Worm (Caenorhabditis elegans) whole organism, mixed stage, embryonic: Measurements from ENCODE around the gene osm-6.

Experiments
- bed-3 ChIP-seq: fragments of 200-800 bp; sonication (Bioruptor generic); optimal IDR thresholded peaks from 3 replicates; lab custom pipeline; 2018; ENCODE audit warnings: mild to moderate bottlenecking, missing genetic modification characterization, moderate library complexity, missing compliant biosample characterization
- blmp-1 ChIP-seq: fragments of 150-350 bp; optimal IDR thresholded peaks from 2 replicates; lab custom pipeline; 2014; ENCODE audit warnings: missing biosample characterization, missing genetic modification characterization
- ceh-39 ChIP-seq: fragments of 150-350 bp; optimal IDR thresholded peaks from 2 replicates; lab custom pipeline; 2014; ENCODE audit warnings: missing biosample characterization, missing genetic modification characterization
- ceh-43 ChIP-seq: fragments of 200-800 bp; sonication (Bioruptor generic); optimal IDR thresholded peaks from 2 replicates; lab custom pipeline; 2018; ENCODE audit warnings: mild to moderate bottlenecking, missing genetic modification characterization, moderate library complexity, missing compliant biosample characterization
- ceh-83 ChIP-seq: fragments of 200-800 bp; sonication (Bioruptor generic); optimal IDR thresholded peaks from 2 replicates; lab custom pipeline; 2018; ENCODE audit warnings: mild to moderate bottlenecking, missing genetic modification characterization, missing compliant biosample characterization
- ces-1 ChIP-seq: fragments of 150-350 bp; optimal IDR thresholded peaks from 2 replicates; lab custom pipeline; 2014; ENCODE audit warnings: missing biosample characterization, missing genetic modification reagents, missing genetic modification characterization
- cnd-1 ChIP-seq: fragments of 200-800 bp; sonication (Bioruptor generic); optimal IDR thresholded peaks from 2 replicates; lab custom pipeline; 2018; ENCODE audit warnings: mild to moderate bottlenecking, missing genetic modification characterization, missing compliant biosample characterization
- drap-1 ChIP-seq: fragments of 200-800 bp; sonication (Bioruptor generic); optimal IDR thresholded peaks from 3 replicates; lab custom pipeline; 2018; ENCODE audit warnings: mild to moderate bottlenecking, missing genetic modification characterization, missing compliant biosample characterization
- elt-1 ChIP-seq: sonication (generic microtip); optimal IDR thresholded peaks from 2 replicates; lab custom pipeline; 2017; ENCODE audit warnings: missing genetic modification characterization, mild to moderate bottlenecking, missing compliant biosample characterization, antibody characterized with exemption, moderate library complexity, borderline replicate concordance; ENCODE audit not compliant: insufficient read depth
- elt-3 ChIP-seq: fragments of 150-350 bp; optimal IDR thresholded peaks from 2 replicates; lab custom pipeline; 2014; ENCODE audit warnings: missing biosample characterization, missing genetic modification characterization
- flh-1 ChIP-seq: fragments of 200-800 bp; sonication (Bioruptor generic); optimal IDR thresholded peaks from 2 replicates; lab custom pipeline; 2018; ENCODE audit warnings: mild to moderate bottlenecking, missing genetic modification characterization, moderate library complexity, missing compliant biosample characterization
- hlh-1 ChIP-seq: fragments of 150-350 bp; optimal IDR thresholded peaks from 2 replicates; lab custom pipeline; 2014; ENCODE audit warnings: missing biosample characterization, missing genetic modification reagents, missing genetic modification characterization
- lin-13 ChIP-seq: fragments of 150-350 bp; optimal IDR thresholded peaks from 2 replicates; lab custom pipeline; 2014; ENCODE audit warnings: missing biosample characterization, missing genetic modification characterization
- lin-32 ChIP-seq: fragments of 200-800 bp; sonication (Bioruptor generic); optimal IDR thresholded peaks from 2 replicates; lab custom pipeline; 2018; ENCODE audit warnings: mild to moderate bottlenecking, missing genetic modification characterization, missing compliant biosample characterization
- lsy-2 ChIP-seq: fragments of 150-350 bp; optimal IDR thresholded peaks from 2 replicates; lab custom pipeline; 2014; ENCODE audit warnings: missing biosample characterization, missing genetic modification characterization
- mab-5 ChIP-seq: fragments of 150-350 bp; optimal IDR thresholded peaks from 2 replicates; lab custom pipeline; 2014; ENCODE audit warnings: missing biosample characterization, missing genetic modification characterization
- mep-1 ChIP-seq: fragments of 150-350 bp; optimal IDR thresholded peaks from 2 replicates; lab custom pipeline; 2017; ENCODE audit warnings: missing biosample characterization, missing genetic modification reagents, missing genetic modification characterization, inconsistent platforms
- mls-2 ChIP-seq: sonication (generic microtip); optimal IDR thresholded peaks from 2 replicates; lab custom pipeline; 2016; ENCODE audit warnings: mild to moderate bottlenecking, missing genetic modification characterization, moderate library complexity, missing compliant biosample characterization
- nhr-12 ChIP-seq: fragments of 150-350 bp; optimal IDR thresholded peaks from 2 replicates; lab custom pipeline; 2014; ENCODE audit warnings: missing biosample characterization, missing genetic modification characterization
- nhr-2 ChIP-seq: fragments of 150-350 bp; optimal IDR thresholded peaks from 2 replicates; lab custom pipeline; 2014; ENCODE audit warnings: missing biosample characterization, missing genetic modification characterization
- nhr-237 ChIP-seq: fragments of 150-350 bp; optimal IDR thresholded peaks from 2 replicates; lab custom pipeline; 2014; ENCODE audit warnings: missing biosample characterization, missing genetic modification characterization
- nhr-28 ChIP-seq: fragments of 150-350 bp; optimal IDR thresholded peaks from 2 replicates; lab custom pipeline; 2014; ENCODE audit warnings: missing biosample characterization, missing genetic modification characterization
- nhr-76 ChIP-seq: sonication (generic microtip); optimal IDR thresholded peaks from 2 replicates; lab custom pipeline; 2017; ENCODE audit warnings: missing biosample characterization, missing genetic modification characterization
- pha-4 ChIP-seq: fragments of 150-350 bp; optimal IDR thresholded peaks from 2 replicates; lab custom pipeline; 2018; ENCODE audit warnings: missing biosample characterization, missing genetic modification reagents, missing genetic modification characterization
- sem-2 ChIP-seq: fragments of 200-800 bp; sonication (Bioruptor generic); optimal IDR thresholded peaks from 2 replicates; lab custom pipeline; 2018; ENCODE audit warnings: mild to moderate bottlenecking, missing genetic modification characterization, missing compliant biosample characterization
- snpc-4 ChIP-seq: fragments of 150-350 bp; optimal IDR thresholded peaks from 2 replicates; lab custom pipeline; 2014; ENCODE audit warnings: missing biosample characterization, missing genetic modification characterization
- sptf-1 ChIP-seq: sonication (generic microtip); optimal IDR thresholded peaks from 2 replicates; lab custom pipeline; 2017; ENCODE audit warnings: mild to moderate bottlenecking, missing genetic modification characterization, moderate library complexity, missing compliant biosample characterization
- tbx-8 ChIP-seq: fragments of 200-800 bp; sonication (Bioruptor generic); optimal IDR thresholded peaks from 2 replicates; lab custom pipeline; 2018; ENCODE audit warnings: mild to moderate bottlenecking, missing genetic modification characterization, moderate library complexity, missing compliant biosample characterization
- unc-62 ChIP-seq: fragments of 150-350 bp; optimal IDR thresholded peaks from 2 replicates; lab custom pipeline; 2014; ENCODE audit warnings: missing biosample characterization, missing genetic modification reagents, missing genetic modification characterization

osm-6 gene

DNA sequence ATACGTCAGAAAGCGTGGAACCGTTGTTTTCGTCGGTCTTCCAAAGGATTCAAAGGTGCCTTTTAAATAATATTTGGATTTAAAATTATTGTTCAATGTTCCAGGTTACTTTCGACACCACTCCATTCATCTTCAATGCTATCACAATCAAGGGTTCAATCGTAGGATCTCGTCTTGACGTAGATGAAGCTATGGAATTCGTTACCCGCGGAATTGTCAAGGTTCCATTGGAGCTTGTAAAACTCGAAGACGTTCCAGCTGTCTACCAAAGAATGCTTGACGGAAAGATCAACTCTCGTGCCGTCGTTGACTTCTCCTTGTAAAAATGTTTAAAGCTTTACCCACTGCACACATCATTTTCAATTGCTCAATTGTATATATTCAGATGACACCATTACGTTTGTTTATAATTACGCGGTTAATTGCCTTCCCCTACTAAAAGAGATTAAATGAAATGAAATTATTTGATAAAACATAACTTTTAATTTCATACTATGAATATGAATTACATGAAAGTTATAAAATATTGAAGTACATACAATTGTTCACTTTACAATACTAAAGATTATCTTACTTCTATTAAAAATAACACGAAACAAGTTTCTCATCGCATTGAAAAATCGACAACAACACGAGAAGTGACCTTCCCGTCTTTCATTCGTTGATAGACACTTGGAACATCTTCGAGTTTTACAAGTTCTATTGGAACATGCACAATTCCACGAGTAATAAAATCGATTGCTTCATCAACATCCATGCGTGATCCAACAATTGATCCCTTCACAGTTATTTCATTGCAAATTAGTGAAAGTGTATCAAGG lies 37.9 kb downstream of the osm-6 start:
- TF ChIP-seq mep-1 (tag; lab: Kevin White, UChicago) (no peak), mab-5 (tag; lab: Kevin White, UChicago) (no peak), mls-2 (tag; lab: Kevin White, UChicago) (no peak), cnd-1 (tag; lab: Kevin White, UChicago) (no peak), sptf-1 (tag; lab: Kevin White, UChicago) (no peak), sem-2 (no peak), blmp-1 (tag; lab: Kevin White, UChicago) (no peak), tbx-8 (GFP tag; lab: Kevin White, UChicago) (no peak), ceh-43 (no peak), pha-4 (tag; lab: Kevin White, UChicago) (no peak), ceh-39 (tag; lab: Kevin White, UChicago) (no peak)

- no peak for TF ChIP-seq nhr-237 (tag; lab: Kevin White, UChicago)
- TF ChIP-seq elt-3, result no peak
- TF ChIP-seq bed-3 (GFP tag; lab: Kevin White, UChicago), result no peak
- TF ChIP-seq tbx-8 (GFP tag; lab: Kevin White, UChicago), result no peak
- TF ChIP-seq mls-2 (tag; lab: Kevin White, UChicago), result no peak
- TF ChIP-seq elt-1 (tag; lab: Kevin White, UChicago), result no peak
- TF ChIP-seq nhr-76, result no peak
- no peak for TF ChIP-seq snpc-4 (tag; lab: Kevin White, UChicago)
- TF ChIP-seq hlh-1 (tag; lab: Kevin White, UChicago), result no peak
- no peak for TF ChIP-seq nhr-28 (tag; lab: Kevin White, UChicago)
- no peak for TF ChIP-seq pha-4 (tag; lab: Kevin White, UChicago)
- no peak for TF ChIP-seq lin-13 (tag; lab: Kevin White, UChicago)
- no peak for TF ChIP-seq nhr-2
- TF ChIP-seq mab-5 (tag; lab: Kevin White, UChicago), result no peak
- TF ChIP-seq sem-2, result no peak
- no peak for TF ChIP-seq unc-62 (GFP tag; lab: Kevin White, UChicago)
- TF ChIP-seq ceh-39 (tag; lab: Kevin White, UChicago), result no peak
- no peak for TF ChIP-seq flh-1 (GFP tag; lab: Kevin White, UChicago)
- no peak for TF ChIP-seq lsy-2 (tag; lab: Kevin White, UChicago)
These were observed 38.6 kb downstream of the osm-6 start for ce11 chrV:11888656-11889055.

DNA sequence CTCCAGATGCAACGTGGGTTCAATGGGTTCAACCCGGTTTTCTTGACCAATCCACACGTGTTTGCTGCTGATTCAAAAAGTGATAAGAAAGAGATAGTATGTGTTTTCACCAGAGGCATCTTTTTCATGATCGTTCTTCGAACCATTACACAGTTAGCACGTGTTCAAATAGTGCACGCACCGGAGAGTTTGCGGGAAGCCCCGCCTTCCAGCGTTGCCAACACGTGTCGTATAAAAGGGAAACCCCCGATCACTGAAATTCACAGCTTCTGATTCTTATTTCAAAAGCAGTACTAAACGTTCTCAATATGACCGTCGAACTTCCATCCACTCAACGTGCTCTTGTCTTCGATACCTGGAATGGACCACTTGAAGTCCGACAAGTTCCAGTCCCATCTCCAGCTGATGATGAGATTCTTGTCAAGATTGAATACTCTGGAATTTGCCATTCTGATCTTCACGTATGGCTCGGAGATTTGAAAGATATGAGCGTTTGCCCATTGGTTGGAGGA lies 39.2 kb downstream of the osm-6 start, which contains the start of gene adh-1:
Gene adh-1, plus strand, starts transcription at position 261 of the 512 bp plus-strand sequence.
- TF ChIP-seq lsy-2 (tag; lab: Kevin White, UChicago), result no peak

ce11 chrV:11885939-11886338 lies 41.3 kb downstream of the osm-6 start:
- TF ChIP-seq sptf-1 (tag; lab: Kevin White, UChicago), result no peak

DNA sequence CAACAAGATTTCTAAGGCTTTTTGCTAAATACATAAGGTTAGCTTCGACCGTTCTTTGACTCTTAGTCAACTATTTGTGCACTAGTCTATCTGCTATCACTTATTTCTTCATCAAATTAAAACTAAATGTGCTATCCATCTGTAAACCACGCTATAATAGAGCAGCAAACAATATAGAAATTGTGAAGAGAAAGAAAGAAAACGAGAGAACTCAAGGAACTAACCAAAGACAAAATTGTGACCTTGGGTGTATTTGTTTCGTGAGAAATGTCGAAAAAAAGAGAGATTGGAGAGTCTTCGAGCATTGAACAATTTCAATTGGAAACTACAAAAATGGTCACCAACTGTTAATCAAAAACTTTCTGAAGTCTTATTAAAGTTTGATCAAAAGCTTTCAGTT lies 42.2 kb downstream of the osm-6 start:
- no peak for TF ChIP-seq mls-2 (tag; lab: Kevin White, UChicago)
- TF ChIP-seq elt-1 (tag; lab: Kevin White, UChicago), result no peak
- no peak for TF ChIP-seq pha-4 (tag; lab: Kevin White, UChicago)
- no peak for TF ChIP-seq nhr-2
- TF ChIP-seq lin-32 (GFP tag; lab: Kevin White, UChicago), result no peak
- TF ChIP-seq drap-1 (GFP tag; lab: Kevin White, UChicago), result no peak
- no peak for TF ChIP-seq elt-3

DNA sequence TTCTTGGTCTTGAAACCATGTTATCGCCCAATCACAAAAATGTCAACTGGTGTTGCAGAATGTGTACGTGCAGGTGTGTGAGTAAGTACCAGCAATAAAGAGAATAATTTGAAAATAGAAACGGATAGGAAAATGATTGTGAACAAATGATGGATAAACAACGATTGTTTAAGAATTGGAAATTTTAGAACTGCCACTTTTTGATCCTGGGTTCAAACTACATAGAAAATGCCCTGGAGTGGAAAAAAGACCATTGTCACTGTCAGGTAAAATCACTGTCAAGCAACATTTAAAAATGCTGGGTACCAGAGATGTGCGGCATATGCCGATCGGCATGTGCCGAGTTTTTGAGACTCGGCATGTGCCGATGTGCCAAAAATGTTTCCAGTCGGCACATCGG lies 44.0 kb downstream of the osm-6 start:
- TF ChIP-seq cnd-1 (tag; lab: Kevin White, UChicago) (no peak), mep-1 (tag; lab: Kevin White, UChicago) (no peak), elt-3 (no peak), nhr-28 (tag; lab: Kevin White, UChicago) (no peak), ceh-83 (GFP tag; lab: Kevin White, UChicago) (no peak), nhr-12 (tag; lab: Kevin White, UChicago) (no peak), blmp-1 (tag; lab: Kevin White, UChicago) (no peak), ces-1 (GFP tag; lab: Kevin White, UChicago) (no peak)
